Worm (Caenorhabditis elegans): ENCODE measurements around the gene Y17G9B.11.
A peak's percentile ranks its signal among the peaks of the same experiment; 100 is the strongest.

Y17G9B.11 gene

DNA sequence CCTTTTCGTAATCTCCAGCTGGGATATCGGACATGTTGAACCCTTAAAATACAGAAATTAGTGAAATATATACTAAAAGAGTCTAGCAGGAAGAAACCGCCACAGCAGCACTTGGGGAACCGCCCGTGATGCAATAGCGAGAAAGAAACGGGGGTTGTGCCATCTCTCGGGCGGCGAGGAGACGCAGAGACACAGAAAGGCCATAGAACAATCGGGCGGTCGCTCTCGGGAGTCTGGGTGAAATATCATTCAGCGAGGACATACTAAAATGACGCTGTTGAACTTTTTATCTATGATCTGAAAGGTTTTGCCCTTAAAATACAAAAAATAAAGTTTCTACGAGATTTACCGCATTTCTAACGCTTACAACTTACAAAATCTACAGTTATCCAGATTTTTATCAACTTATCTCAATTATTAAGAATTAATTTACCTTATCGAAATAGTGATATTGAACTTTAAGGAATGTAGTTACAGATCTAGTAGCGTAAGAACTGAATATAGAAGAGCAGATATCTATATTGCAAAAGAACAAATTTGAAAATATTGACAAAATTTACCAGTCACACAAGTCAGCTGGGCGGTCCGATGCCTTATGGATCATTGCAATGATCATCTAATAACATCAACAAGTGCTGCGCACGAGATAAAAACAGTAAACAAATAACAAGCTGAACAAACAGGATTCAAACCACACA is 7.8 kb upstream of the Y17G9B.11 start, which contains the start of gene cyc-2.1 (continued):
- TF ChIP-seq ceh-100 (GFP tag; IDR thresholded peaks at IDR 0.05) (peak; percentile 38), F39B2.1 (GFP tag; IDR thresholded peaks at IDR 0.05) (peak; percentile 83), lin-54 (GFP tag; optimal IDR thresholded peaks at IDR 0.05) (peak; percentile 71), pha-4 (tag; optimal IDR thresholded peaks at IDR 0.05) (no peak), ztf-18 (tag; optimal IDR thresholded peaks at IDR 0.05) (peak; percentile 88), tlf-1 (GFP tag; optimal IDR thresholded peaks at IDR 0.05) (peak; percentile 63), C17E4.6 (GFP tag; IDR thresholded peaks at IDR 0.05) (0 out of 2 replicates have a peak, but pooled peaks have one; percentile 13), mes-4 (tag; optimal IDR thresholded peaks at IDR 0.05) (peak; percentile 6), aptf-3 (GFP tag; IDR thresholded peaks at IDR 0.05) (peak; percentile 76; the same call in 1 of the 2 replicates), madf-3 (GFP tag; IDR thresholded peaks at IDR 0.05) (peak; percentile 79), lsy-27 (tag; optimal IDR thresholded peaks at IDR 0.05; ENCODE audit: borderline replicate concordance, insufficient read depth) (no peak), xnd-1 (tag; optimal IDR thresholded peaks at IDR 0.05) (peak; percentile 57), rcor-1 (GFP tag; IDR thresholded peaks at IDR 0.05) (peak; percentile 61; the same call in 1 of the 2 replicates), Y56A3A.18 (GFP tag; IDR thresholded peaks at IDR 0.05) (peak; percentile 47; the same call in 1 of the 2 replicates), mcd-1 (GFP tag; IDR thresholded peaks at IDR 0.05) (peak; percentile 81), K11D2.4 (GFP tag; IDR thresholded peaks at IDR 0.05) (0 out of 2 replicates have a peak, but pooled peaks have one; percentile 21), tbx-9 (tag; optimal IDR thresholded peaks at IDR 0.05; ENCODE audit: borderline replicate concordance) (no peak), F33H1.4 (GFP tag; IDR thresholded peaks at IDR 0.05) (peak; percentile 41), hlh-12 (tag; optimal IDR thresholded peaks at IDR 0.05) (no peak), attf-5 (GFP tag; optimal IDR thresholded peaks at IDR 0.05) (peak; percentile 92), K12H6.12 (tag; optimal IDR thresholded peaks at IDR 0.05) (peak; percentile 45), lin-40 (tag; optimal IDR thresholded peaks at IDR 0.05) (peak; percentile 47), ztf-25 (GFP tag; IDR thresholded peaks at IDR 0.05) (no peak), cebp-2 (GFP tag; IDR thresholded peaks at IDR 0.05) (0 out of 2 replicates have a peak, but pooled peaks have one; percentile 44), ets-4 (GFP tag; optimal IDR thresholded peaks at IDR 0.05) (no peak), hmg-20 (GFP tag; IDR thresholded peaks at IDR 0.05) (no peak), ceh-58 (GFP tag; IDR thresholded peaks at IDR 0.05) (0 out of 2 replicates have a peak, but pooled peaks have one; percentile 10), let-607 (tag; optimal IDR thresholded peaks at IDR 0.05) (peak in 1 of 2 experiments; percentile 58), athp-1 (tag; optimal IDR thresholded peaks at IDR 0.05) (peak; percentile 70), aptf-2 (GFP tag; conservative IDR thresholded peaks at IDR 0.05) (no peak), tbp1 (GFP tag; optimal IDR thresholded peaks at IDR 0.05) (peak; percentile 59), ceh-79 (tag; optimal IDR thresholded peaks at IDR 0.05) (no peak), zim-3 (tag; optimal IDR thresholded peaks at IDR 0.05) (no peak), zfh-2 (GFP tag; conservative IDR thresholded peaks at IDR 0.05) (peak; percentile 93), gei-17 (GFP tag; optimal IDR thresholded peaks at IDR 0.05) (no peak), bed-2 (GFP tag; IDR thresholded peaks at IDR 0.05) (no peak), F49E8.2 (tag; optimal IDR thresholded peaks at IDR 0.05; ENCODE audit: insufficient read depth) (peak; percentile 90), madf-10 (tag; optimal IDR thresholded peaks at IDR 0.05) (no peak), nhr-27 (tag; optimal IDR thresholded peaks at IDR 0.05) (peak; percentile 55), Y53G8AR.9 (GFP tag; conservative IDR thresholded peaks at IDR 0.05) (peak; percentile 82), efl-1 (GFP tag; optimal IDR thresholded peaks at IDR 0.05) (peak; percentile 5), ztf-6 (GFP tag; IDR thresholded peaks at IDR 0.05) (0 out of 2 replicates have a peak, but pooled peaks have one; percentile 44), B0035.1 (tag; optimal IDR thresholded peaks at IDR 0.05) (no peak), hrde-1 (tag; optimal IDR thresholded peaks at IDR 0.05; ENCODE audit: borderline replicate concordance) (peak; percentile 94), ccch-3 (GFP tag; optimal IDR thresholded peaks at IDR 0.05) (no peak), ceh-27 (GFP tag; optimal IDR thresholded peaks at IDR 0.05) (peak; percentile 20), ztf-26 (tag; optimal IDR thresholded peaks at IDR 0.05) (peak; percentile 72)
